Worm (Caenorhabditis elegans) whole organism, L1 larva: Measurements from ENCODE around the gene basl-1.

ENCODE experiments used
- C04F5.9 ChIP-seq: sonication (generic microtip); optimal IDR thresholded peaks from 2 replicates; lab custom pipeline; 2016; ENCODE audit warnings: missing genetic modification characterization, missing compliant biosample characterization
- C34B4.2 ChIP-seq: sonication (generic microtip); optimal IDR thresholded peaks from 2 replicates; lab custom pipeline; 2017; ENCODE audit warnings: mild to moderate bottlenecking, missing genetic modification characterization, missing compliant biosample characterization
- Y116A8C.19 ChIP-seq: sonication (generic microtip); optimal IDR thresholded peaks from 2 replicates; lab custom pipeline; 2016; ENCODE audit warnings: missing compliant biosample characterization, missing genetic modification characterization, borderline replicate concordance
- aly-2 ChIP-seq: fragments of 150-350 bp; optimal IDR thresholded peaks from 2 replicates; lab custom pipeline; 2014; ENCODE audit warnings: missing biosample characterization, missing genetic modification characterization
- blmp-1 ChIP-seq: fragments of 150-350 bp; optimal IDR thresholded peaks from 2 replicates; lab custom pipeline; 2014; ENCODE audit warnings: missing biosample characterization, missing genetic modification characterization
- ceh-63 ChIP-seq: fragments of 200-800 bp; sonication (Bioruptor generic); optimal IDR thresholded peaks from 2 replicates; lab custom pipeline; 2018; ENCODE audit warnings: mild to moderate bottlenecking, missing genetic modification characterization, missing compliant biosample characterization
- ceh-88 ChIP-seq: fragments of 200-800 bp; sonication (Bioruptor generic); IDR thresholded peaks from 2 replicates; pipeline ENCODE4 v1.3.6; 2022; ENCODE audit warnings: missing genetic modification characterization, missing compliant biosample characterization
- dpl-1 ChIP-seq, 3 experiments: fragments of 150-350 bp in 2 of 3; sonication (generic microtip) in 1 of 3; optimal IDR thresholded peaks; 2 replicates each; lab custom pipeline; 2014 to 2017; ENCODE audit warnings: missing biosample characterization in 3 of 3, missing genetic modification characterization in 3 of 3, missing genetic modification reagents in 3 of 3
- dsc-1 ChIP-seq: sonication (generic microtip); optimal IDR thresholded peaks from 2 replicates; lab custom pipeline; 2016; ENCODE audit warnings: mild to moderate bottlenecking, missing genetic modification characterization, missing compliant biosample characterization
- efl-1 ChIP-seq, 4 experiments: fragments of 150-350 bp; optimal IDR thresholded peaks in 3 of 4; peaks in 1 of 4; 1 replicate in 1 of 4; 2 replicates in 3 of 4; lab custom pipeline; 2014; ENCODE audit warnings: missing biosample characterization in 2 of 4, missing genetic modification characterization in 2 of 4, missing genetic modification reagents in 2 of 4
- efl-3 ChIP-seq: fragments of 200-800 bp; sonication (Bioruptor generic); optimal IDR thresholded peaks from 2 replicates; lab custom pipeline; 2018; ENCODE audit warnings: mild to moderate bottlenecking, missing genetic modification characterization, missing compliant biosample characterization
- egl-13 ChIP-seq: sonication (generic microtip); optimal IDR thresholded peaks from 2 replicates; lab custom pipeline; 2016; ENCODE audit warnings: missing genotype, missing genetic modification reagents, missing genetic modification characterization, missing compliant biosample characterization
- egl-27 ChIP-seq, 2 experiments: fragments of 150-350 bp in 1 of 2; sonication (generic microtip); optimal IDR thresholded peaks; 3 replicates each; lab custom pipeline; 2017 to 2018; ENCODE audit warnings: missing biosample characterization in 2 of 2, missing genetic modification characterization in 2 of 2, missing genetic modification reagents in 2 of 2
- fkh-10 ChIP-seq: sonication (generic microtip); optimal IDR thresholded peaks from 2 replicates; lab custom pipeline; 2017; ENCODE audit warnings: missing biosample characterization, missing genetic modification reagents, missing genetic modification characterization
- fkh-4 ChIP-seq: sonication (generic microtip); optimal IDR thresholded peaks from 2 replicates; lab custom pipeline; 2016; ENCODE audit warnings: missing compliant biosample characterization, missing genetic modification characterization, borderline replicate concordance
- fkh-8 ChIP-seq: sonication (generic microtip); optimal IDR thresholded peaks from 2 replicates; lab custom pipeline; 2016; ENCODE audit warnings: mild to moderate bottlenecking, missing genetic modification characterization, missing compliant biosample characterization
- fos-1 ChIP-seq: fragments of 150-350 bp; optimal IDR thresholded peaks from 2 replicates; lab custom pipeline; 2014; ENCODE audit warnings: missing biosample characterization, missing genetic modification characterization
- grh-1 ChIP-seq: fragments of 200-800 bp; sonication (Bioruptor generic); IDR thresholded peaks from 2 replicates; pipeline ENCODE4 v1.3.6; 2022; ENCODE audit warnings: missing genetic modification reagents, missing genetic modification characterization, missing compliant biosample characterization
- hpl-2 ChIP-seq: fragments of 150-350 bp; optimal IDR thresholded peaks from 2 replicates; lab custom pipeline; 2014; ENCODE audit warnings: missing biosample characterization, missing genetic modification reagents, missing genetic modification characterization
- irx-1 ChIP-seq: sonication (generic microtip); optimal IDR thresholded peaks from 2 replicates; lab custom pipeline; 2016; ENCODE audit warnings: missing genetic modification characterization, missing compliant biosample characterization
- isw-1 ChIP-seq: fragments of 200-800 bp; sonication (Bioruptor generic); IDR thresholded peaks from 2 replicates; pipeline ENCODE4 v1.3.6; 2022; ENCODE audit warnings: missing genetic modification characterization, missing compliant biosample characterization
- jun-1 ChIP-seq: fragments of 150-350 bp; optimal IDR thresholded peaks from 2 replicates; lab custom pipeline; 2014; ENCODE audit warnings: missing biosample characterization, missing genetic modification reagents, missing genetic modification characterization
- lin-35 ChIP-seq, 2 experiments: fragments of 150-350 bp; optimal IDR thresholded peaks; 2 replicates each; lab custom pipeline; 2014; ENCODE audit warnings: missing biosample characterization in 2 of 2, missing genetic modification characterization in 2 of 2, missing genetic modification reagents in 2 of 2
- lin-39 ChIP-seq: fragments of 150-350 bp; optimal IDR thresholded peaks from 2 replicates; lab custom pipeline; 2014; ENCODE audit warnings: missing biosample characterization, missing genetic modification reagents, missing genetic modification characterization
- lsy-2 ChIP-seq, 2 experiments: fragments of 150-350 bp; optimal IDR thresholded peaks; 2 replicates each; lab custom pipeline; 2014; ENCODE audit warnings: missing biosample characterization in 2 of 2, missing genetic modification characterization in 2 of 2
- nhr-11 ChIP-seq: fragments of 150-350 bp; optimal IDR thresholded peaks from 2 replicates; lab custom pipeline; 2014; ENCODE audit warnings: missing biosample characterization, missing genetic modification characterization
- nhr-12 ChIP-seq: sonication (generic microtip); optimal IDR thresholded peaks from 2 replicates; lab custom pipeline; 2017; ENCODE audit warnings: missing biosample characterization, missing genetic modification characterization
- nhr-20 ChIP-seq: sonication (generic microtip); optimal IDR thresholded peaks from 2 replicates; lab custom pipeline; 2016; ENCODE audit warnings: mild to moderate bottlenecking, missing genetic modification characterization, missing compliant biosample characterization
- nhr-237 ChIP-seq: fragments of 150-350 bp; optimal IDR thresholded peaks from 2 replicates; lab custom pipeline; 2014; ENCODE audit warnings: missing biosample characterization, missing genetic modification characterization
- nhr-47 ChIP-seq: sonication (generic microtip); optimal IDR thresholded peaks from 2 replicates; lab custom pipeline; 2016; ENCODE audit warnings: mild to moderate bottlenecking, missing genetic modification characterization, moderate library complexity, missing compliant biosample characterization
- nhr-76 ChIP-seq: sonication (generic microtip); optimal IDR thresholded peaks from 2 replicates; lab custom pipeline; 2017; ENCODE audit warnings: missing biosample characterization, missing genetic modification characterization
- nhr-77 ChIP-seq: fragments of 150-350 bp; optimal IDR thresholded peaks from 2 replicates; lab custom pipeline; 2014; ENCODE audit warnings: missing biosample characterization, missing genetic modification characterization
- nhr-84 ChIP-seq: sonication (generic microtip); optimal IDR thresholded peaks from 2 replicates; lab custom pipeline; 2017; ENCODE audit warnings: missing biosample characterization, missing genetic modification characterization
- rnt-1 ChIP-seq: sonication (generic microtip); optimal IDR thresholded peaks from 2 replicates; lab custom pipeline; 2016; ENCODE audit warnings: mild to moderate bottlenecking, missing genetic modification characterization, moderate library complexity, missing compliant biosample characterization
- skn-1 ChIP-seq: fragments of 150-350 bp; optimal IDR thresholded peaks from 2 replicates; lab custom pipeline; 2014; ENCODE audit warnings: missing biosample characterization, missing genetic modification characterization
- snpc-4 ChIP-seq: fragments of 150-350 bp; optimal IDR thresholded peaks from 2 replicates; lab custom pipeline; 2014; ENCODE audit warnings: missing biosample characterization, missing genetic modification characterization
- sox-4 ChIP-seq: sonication (generic microtip); optimal IDR thresholded peaks from 2 replicates; lab custom pipeline; 2016; ENCODE audit warnings: missing genetic modification characterization, missing compliant biosample characterization
- swsn-7 ChIP-seq: sonication (generic microtip); optimal IDR thresholded peaks from 2 replicates; lab custom pipeline; 2016; ENCODE audit warnings: missing genetic modification characterization, missing compliant biosample characterization
- tbx-2 ChIP-seq: sonication (generic microtip); optimal IDR thresholded peaks from 2 replicates; lab custom pipeline; 2016; ENCODE audit warnings: missing genetic modification characterization, missing compliant biosample characterization
- tlp-1 ChIP-seq: fragments of 150-350 bp; optimal IDR thresholded peaks from 2 replicates; lab custom pipeline; 2014; ENCODE audit warnings: missing biosample characterization, missing genetic modification characterization
- unc-62 ChIP-seq: fragments of 150-350 bp; optimal IDR thresholded peaks from 2 replicates; lab custom pipeline; 2014; ENCODE audit warnings: missing biosample characterization, missing genetic modification reagents, missing genetic modification characterization
- vab-15 ChIP-seq: sonication (generic microtip); optimal IDR thresholded peaks from 2 replicates; lab custom pipeline; 2017; ENCODE audit warnings: missing genotype, mild to moderate bottlenecking, missing genetic modification characterization, missing compliant biosample characterization
- zag-1 ChIP-seq: fragments of 150-350 bp; optimal IDR thresholded peaks from 2 replicates; lab custom pipeline; 2014; ENCODE audit warnings: missing biosample characterization, missing genetic modification characterization
- zip-4 ChIP-seq: fragments of 200-800 bp; sonication (Bioruptor generic); optimal IDR thresholded peaks from 2 replicates; lab custom pipeline; 2018; ENCODE audit warnings: mild to moderate bottlenecking, missing genetic modification characterization, moderate library complexity, missing compliant biosample characterization

basl-1 gene

DNA sequence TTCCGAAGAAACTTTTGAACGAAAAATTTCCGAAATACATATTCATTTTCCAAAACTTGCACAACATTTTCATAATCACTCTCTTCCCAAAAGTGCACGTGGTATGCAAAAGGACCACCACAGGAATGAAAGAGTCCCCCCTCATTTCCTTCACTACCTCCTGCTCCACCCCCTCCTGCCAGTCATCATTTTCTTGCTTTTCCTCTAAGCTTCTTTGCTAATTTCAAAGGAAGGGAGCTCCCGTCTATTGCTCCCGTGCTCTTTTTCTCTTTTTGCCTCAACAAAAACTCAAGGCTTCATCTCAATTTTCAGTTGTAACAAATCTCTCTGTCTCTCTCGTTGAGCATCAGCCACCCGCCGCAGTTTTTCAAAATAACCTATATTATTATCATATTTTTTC is 41.9 kb upstream of the basl-1 start (continued):
- TF ChIP-seq ceh-88 = no peak
- no peak for TF ChIP-seq blmp-1 (tag; lab: Kevin White, UChicago)

DNA sequence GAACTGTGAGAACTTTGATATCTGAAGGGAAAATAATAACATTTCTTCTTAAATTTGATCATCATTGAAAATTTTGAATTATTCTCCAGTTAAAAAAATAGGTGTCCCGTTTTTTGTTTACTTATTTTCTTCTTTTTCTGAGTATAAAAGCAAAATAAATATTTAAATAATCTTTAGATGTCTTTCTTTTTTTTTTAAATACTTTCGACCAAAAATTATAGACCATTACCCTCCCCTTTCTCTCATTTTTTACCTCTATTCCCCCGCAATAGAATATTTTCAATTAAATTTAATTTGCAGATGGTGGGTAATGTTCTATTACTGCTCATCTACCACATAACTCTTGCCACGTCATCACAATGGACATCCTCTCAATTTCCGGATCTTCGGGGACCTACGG is 41.1 kb upstream of the basl-1 start, which contains the start of gene molo-1:
Gene molo-1 (plus strand): TSS at position 301 of the 400 bp plus-strand sequence.
- TF ChIP-seq unc-62 (GFP tag; lab: Kevin White, UChicago) (no peak), isw-1 (GFP tag; lab: Robert Waterston, UW) (no peak), nhr-20 (tag; lab: Kevin White, UChicago) (no peak), C04F5.9 (tag; lab: Kevin White, UChicago) (no peak), C34B4.2 (no peak), efl-3 (GFP tag; lab: Kevin White, UChicago) (no peak), irx-1 (no peak), Y116A8C.19 (tag; lab: Kevin White, UChicago) (no peak)

- TF ChIP-seq nhr-237 = no peak
- no peak for TF ChIP-seq irx-1
- TF ChIP-seq tbx-2 = no peak
- no peak for TF ChIP-seq egl-27 (tag; optimal IDR thresholded peaks at IDR 0.05; lab: Kevin White, UChicago)
- no peak for TF ChIP-seq nhr-77 (tag; lab: Kevin White, UChicago)
- no peak for TF ChIP-seq lin-39 (tag; lab: Kevin White, UChicago)
- TF ChIP-seq nhr-47 = no peak
- TF ChIP-seq grh-1 (GFP tag; lab: Robert Waterston, UW) = no peak
- TF ChIP-seq fos-1 (tag; lab: Kevin White, UChicago) = no peak
- TF ChIP-seq ceh-63 (GFP tag; lab: Kevin White, UChicago) = no peak
- no peak for TF ChIP-seq nhr-11
- TF ChIP-seq nhr-76 = no peak
- TF ChIP-seq efl-1 (optimal IDR thresholded peaks at IDR 0.05; lab: Kevin White, UChicago) = peak in 1 of 2 experiments; percentile 6
- no peak for TF ChIP-seq efl-1 (GFP tag; optimal IDR thresholded peaks at IDR 0.05 in 1 of 2; lab: Kevin White, UChicago)
- no peak for TF ChIP-seq nhr-84 (tag; lab: Kevin White, UChicago)
- TF ChIP-seq fkh-4 (tag; lab: Kevin White, UChicago) = no peak
- TF ChIP-seq hpl-2 (GFP tag; lab: Kevin White, UChicago) = no peak
- no peak for TF ChIP-seq fkh-10 (GFP tag; lab: Kevin White, UChicago)
- TF ChIP-seq rnt-1 (tag; lab: Kevin White, UChicago) = no peak
- TF ChIP-seq Y116A8C.19 (tag; lab: Kevin White, UChicago) = no peak
- no peak for TF ChIP-seq snpc-4
- no peak for TF ChIP-seq egl-13 (tag; lab: Kevin White, UChicago)
- TF ChIP-seq zag-1 (tag; lab: Kevin White, UChicago) = no peak
- no peak for TF ChIP-seq aly-2 (tag; lab: Kevin White, UChicago)
- peak; percentile 69 for TF ChIP-seq skn-1 (tag; lab: Kevin White, UChicago)
- TF ChIP-seq lsy-2 (tag; optimal IDR thresholded peaks at IDR 0.05; lab: Kevin White, UChicago) = peak in 1 of 2 experiments; percentile 32
- TF ChIP-seq zip-4 (GFP tag; lab: Kevin White, UChicago) = peak; percentile 90
- no peak for TF ChIP-seq sox-4 (tag; lab: Kevin White, UChicago)
- TF ChIP-seq C04F5.9 (tag; lab: Kevin White, UChicago) = no peak
Measured at ce11 chrIII:5581049-5581448, 33.7 kb upstream of the basl-1 start, which contains the start of gene F56D2.5. Gene F56D2.5, minus strand, starts transcription at chrIII:5581419.

- TF ChIP-seq vab-15 (tag; lab: Kevin White, UChicago) (no peak), nhr-20 (tag; lab: Kevin White, UChicago) (no peak), nhr-237 (no peak), nhr-12 (tag; lab: Kevin White, UChicago) (no peak), jun-1 (tag; lab: Kevin White, UChicago) (no peak), dsc-1 (tag; lab: Kevin White, UChicago) (peak; percentile 25), swsn-7 (tag; lab: Kevin White, UChicago) (no peak), tlp-1 (tag; lab: Kevin White, UChicago) (no peak), fkh-4 (tag; lab: Kevin White, UChicago) (no peak), fkh-8 (tag; lab: Kevin White, UChicago) (peak; percentile 57), lin-35 (GFP tag; optimal IDR thresholded peaks at IDR 0.05; lab: Kevin White, UChicago) (no peak), dpl-1 (GFP tag; optimal IDR thresholded peaks at IDR 0.05; lab: Kevin White, UChicago) (no peak)
Measured at ce11 chrIII:5582766-5583165, 32.0 kb upstream of the basl-1 start, which contains the start of the genes F56D2.8 and uev-2. Gene F56D2.8, minus strand, starts transcription at chrIII:5582866. Gene uev-2, plus strand, starts transcription at chrIII:5583125.
